Worm (Caenorhabditis elegans) whole organism, mixed stage, embryonic: ENCODE data around the gene skr-5.
A peak's percentile ranks its signal among the peaks of the same experiment; 100 is the strongest.

ENCODE experiments used
- blmp-1 ChIP-seq: fragments of 150-350 bp; optimal IDR thresholded peaks from 2 replicates; lab custom pipeline; 2014; ENCODE audit warnings: missing biosample characterization, missing genetic modification characterization
- ceh-39 ChIP-seq: fragments of 150-350 bp; optimal IDR thresholded peaks from 2 replicates; lab custom pipeline; 2014; ENCODE audit warnings: missing biosample characterization, missing genetic modification characterization
- ces-1 ChIP-seq: fragments of 150-350 bp; optimal IDR thresholded peaks from 2 replicates; lab custom pipeline; 2014; ENCODE audit warnings: missing biosample characterization, missing genetic modification reagents, missing genetic modification characterization
- cnd-1 ChIP-seq: fragments of 200-800 bp; sonication (Bioruptor generic); optimal IDR thresholded peaks from 2 replicates; lab custom pipeline; 2018; ENCODE audit warnings: mild to moderate bottlenecking, missing genetic modification characterization, missing compliant biosample characterization
- drap-1 ChIP-seq: fragments of 200-800 bp; sonication (Bioruptor generic); optimal IDR thresholded peaks from 3 replicates; lab custom pipeline; 2018; ENCODE audit warnings: mild to moderate bottlenecking, missing genetic modification characterization, missing compliant biosample characterization
- elt-1 ChIP-seq: sonication (generic microtip); optimal IDR thresholded peaks from 2 replicates; lab custom pipeline; 2017; ENCODE audit warnings: missing genetic modification characterization, mild to moderate bottlenecking, missing compliant biosample characterization, antibody characterized with exemption, moderate library complexity, borderline replicate concordance; ENCODE audit not compliant: insufficient read depth
- elt-3 ChIP-seq: fragments of 150-350 bp; optimal IDR thresholded peaks from 2 replicates; lab custom pipeline; 2014; ENCODE audit warnings: missing biosample characterization, missing genetic modification characterization
- flh-1 ChIP-seq: fragments of 200-800 bp; sonication (Bioruptor generic); optimal IDR thresholded peaks from 2 replicates; lab custom pipeline; 2018; ENCODE audit warnings: mild to moderate bottlenecking, missing genetic modification characterization, moderate library complexity, missing compliant biosample characterization
- ham-2 ChIP-seq: fragments of 200-800 bp; sonication (Bioruptor generic); optimal IDR thresholded peaks from 2 replicates; lab custom pipeline; 2018; ENCODE audit warnings: mild to moderate bottlenecking, missing genetic modification characterization, missing compliant biosample characterization
- hlh-1 ChIP-seq: fragments of 150-350 bp; optimal IDR thresholded peaks from 2 replicates; lab custom pipeline; 2014; ENCODE audit warnings: missing biosample characterization, missing genetic modification reagents, missing genetic modification characterization
- lin-13 ChIP-seq: fragments of 150-350 bp; optimal IDR thresholded peaks from 2 replicates; lab custom pipeline; 2014; ENCODE audit warnings: missing biosample characterization, missing genetic modification characterization
- lin-32 ChIP-seq: fragments of 200-800 bp; sonication (Bioruptor generic); optimal IDR thresholded peaks from 2 replicates; lab custom pipeline; 2018; ENCODE audit warnings: mild to moderate bottlenecking, missing genetic modification characterization, missing compliant biosample characterization
- lsy-2 ChIP-seq: fragments of 150-350 bp; optimal IDR thresholded peaks from 2 replicates; lab custom pipeline; 2014; ENCODE audit warnings: missing biosample characterization, missing genetic modification characterization
- mab-5 ChIP-seq: fragments of 150-350 bp; optimal IDR thresholded peaks from 2 replicates; lab custom pipeline; 2014; ENCODE audit warnings: missing biosample characterization, missing genetic modification characterization
- mep-1 ChIP-seq: fragments of 150-350 bp; optimal IDR thresholded peaks from 2 replicates; lab custom pipeline; 2017; ENCODE audit warnings: missing biosample characterization, missing genetic modification reagents, missing genetic modification characterization, inconsistent platforms
- mls-2 ChIP-seq: sonication (generic microtip); optimal IDR thresholded peaks from 2 replicates; lab custom pipeline; 2016; ENCODE audit warnings: mild to moderate bottlenecking, missing genetic modification characterization, moderate library complexity, missing compliant biosample characterization
- nhr-12 ChIP-seq: fragments of 150-350 bp; optimal IDR thresholded peaks from 2 replicates; lab custom pipeline; 2014; ENCODE audit warnings: missing biosample characterization, missing genetic modification characterization
- nhr-2 ChIP-seq: fragments of 150-350 bp; optimal IDR thresholded peaks from 2 replicates; lab custom pipeline; 2014; ENCODE audit warnings: missing biosample characterization, missing genetic modification characterization
- nhr-237 ChIP-seq: fragments of 150-350 bp; optimal IDR thresholded peaks from 2 replicates; lab custom pipeline; 2014; ENCODE audit warnings: missing biosample characterization, missing genetic modification characterization
- pha-4 ChIP-seq: fragments of 150-350 bp; optimal IDR thresholded peaks from 2 replicates; lab custom pipeline; 2018; ENCODE audit warnings: missing biosample characterization, missing genetic modification reagents, missing genetic modification characterization
- snpc-4 ChIP-seq: fragments of 150-350 bp; optimal IDR thresholded peaks from 2 replicates; lab custom pipeline; 2014; ENCODE audit warnings: missing biosample characterization, missing genetic modification characterization
- tbx-8 ChIP-seq: fragments of 200-800 bp; sonication (Bioruptor generic); optimal IDR thresholded peaks from 2 replicates; lab custom pipeline; 2018; ENCODE audit warnings: mild to moderate bottlenecking, missing genetic modification characterization, moderate library complexity, missing compliant biosample characterization
- unc-120 ChIP-seq: sonication (generic microtip); optimal IDR thresholded peaks from 2 replicates; lab custom pipeline; 2017; ENCODE audit warnings: missing genetic modification characterization, missing compliant biosample characterization; ENCODE audit not compliant: poor library complexity, severe bottlenecking
- unc-39 ChIP-seq: fragments of 150-350 bp; optimal IDR thresholded peaks from 2 replicates; lab custom pipeline; 2014; ENCODE audit warnings: missing biosample characterization, missing genetic modification characterization
- unc-62 ChIP-seq: fragments of 150-350 bp; optimal IDR thresholded peaks from 2 replicates; lab custom pipeline; 2014; ENCODE audit warnings: missing biosample characterization, missing genetic modification reagents, missing genetic modification characterization
- ztf-11 ChIP-seq: fragments of 150-350 bp; optimal IDR thresholded peaks from 2 replicates; lab custom pipeline; 2014; ENCODE audit warnings: missing biosample characterization, missing genetic modification characterization

Gene skr-5

ce11 chrV:17350093-17350492 lies 2.4 kb downstream of the skr-5 start, which contains the start of gene lsy-27:
lsy-27 (minus strand) TSS chrV:17350193.
- TF ChIP-seq elt-3 (tag; lab: Kevin White, UChicago) (no peak), ham-2 (GFP tag; lab: Kevin White, UChicago) (no peak), mab-5 (no peak), ztf-11 (no peak), mep-1 (no peak), ces-1 (GFP tag; lab: Kevin White, UChicago) (no peak)

ce11 chrV:17352827-17353373 lies 5.2 kb downstream of the skr-5 start, which contains the start of the genes fbxa-134 and F47H4.2:
fbxa-134 (minus strand) TSS chrV:17352870.
F47H4.2 (plus strand) TSS chrV:17353323.
- TF ChIP-seq ztf-11 = no peak
- no peak for TF ChIP-seq unc-62 (GFP tag; lab: Kevin White, UChicago)
- no peak for TF ChIP-seq snpc-4 (tag; lab: Kevin White, UChicago)
- no peak for TF ChIP-seq unc-39 (tag; lab: Kevin White, UChicago)

- TF ChIP-seq mab-5 (no peak), unc-120 (tag; lab: Kevin White, UChicago) (no peak), lsy-2 (tag; lab: Kevin White, UChicago) (no peak), mep-1 (no peak), mls-2 (tag; lab: Kevin White, UChicago) (no peak), elt-1 (no peak), unc-62 (GFP tag; lab: Kevin White, UChicago) (no peak), hlh-1 (tag; lab: Kevin White, UChicago) (no peak), tbx-8 (no peak), nhr-2 (no peak), pha-4 (tag; lab: Kevin White, UChicago) (no peak), ham-2 (GFP tag; lab: Kevin White, UChicago) (no peak), blmp-1 (tag; lab: Kevin White, UChicago) (no peak), ztf-11 (no peak)
These were observed 28.9 kb downstream of the skr-5 start, which contains the start of gene Y20C6A.1 for ce11 chrV:17376639-17377038. Y20C6A.1 (minus strand) TSS chrV:17376745.

ce11 chrV:17377140-17377539 lies 29.4 kb downstream of the skr-5 start, which contains the start of gene fbxb-7:
fbxb-7 (plus strand) TSS chrV:17377406.
- TF ChIP-seq flh-1 (no peak), drap-1 (GFP tag; lab: Kevin White, UChicago) (peak; percentile 53)

- TF ChIP-seq elt-1 = no peak
- TF ChIP-seq nhr-237 (tag; lab: Kevin White, UChicago) = no peak
- TF ChIP-seq hlh-1 (tag; lab: Kevin White, UChicago) = no peak
- TF ChIP-seq tbx-8 = no peak
- TF ChIP-seq mep-1 = no peak
- no peak for TF ChIP-seq nhr-12 (tag; lab: Kevin White, UChicago)
- TF ChIP-seq nhr-2 = no peak
- no peak for TF ChIP-seq lin-13 (tag; lab: Kevin White, UChicago)
- no peak for TF ChIP-seq lin-32 (GFP tag; lab: Kevin White, UChicago)
- no peak for TF ChIP-seq ham-2 (GFP tag; lab: Kevin White, UChicago)
- TF ChIP-seq cnd-1 (tag; lab: Kevin White, UChicago) = no peak
These were observed 32.2 kb downstream of the skr-5 start, which contains the start of gene Y20C6A.4 for ce11 chrV:17379932-17380331. Y20C6A.4 (plus strand) TSS chrV:17380232.

- TF ChIP-seq lsy-2 (tag; lab: Kevin White, UChicago) (no peak), ceh-39 (tag; lab: Kevin White, UChicago) (no peak), lin-13 (tag; lab: Kevin White, UChicago) (no peak), unc-62 (GFP tag; lab: Kevin White, UChicago) (no peak)
These were observed 47.7 kb downstream of the skr-5 start, which contains the start of gene srh-120 for ce11 chrV:17395374-17395773. srh-120 (plus strand) TSS chrV:17395674.
